Fruit fly (Drosophila melanogaster) whole organism, adult: ENCODE data around the gene Drsl4.
A peak's percentile ranks its signal among the peaks of the same experiment; 100 is the strongest.

Experiments
- CG33017 ChIP-seq: fragments of 200-800 bp; sonication (Bioruptor generic); optimal IDR thresholded peaks from 2 replicates; lab custom pipeline; 2018; ENCODE audit warnings: missing biosample characterization, mild to moderate bottlenecking, missing genetic modification characterization, moderate library complexity
- CG5204 ChIP-seq: fragments of 200-800 bp; sonication (Bioruptor generic); optimal IDR thresholded peaks from 2 replicates; lab custom pipeline; 2016; ENCODE audit warnings: missing biosample characterization, missing genetic modification characterization
- Mnt ChIP-seq: fragments of 200-800 bp; sonication (Bioruptor generic); optimal IDR thresholded peaks from 2 replicates; lab custom pipeline; 2016; ENCODE audit warnings: missing biosample characterization, mild to moderate bottlenecking, missing genetic modification characterization
- cic ChIP-seq: fragments of 200-800 bp; sonication (Bioruptor generic); optimal IDR thresholded peaks from 2 replicates; lab custom pipeline; 2017; ENCODE audit warnings: missing biosample characterization, mild to moderate bottlenecking, missing genetic modification characterization, moderate library complexity
- kay ChIP-seq: fragments of 200-800 bp; sonication (Bioruptor generic); peaks from one replicate; lab custom pipeline; 2016; ENCODE audit warnings: missing biosample characterization, missing genetic modification characterization, borderline replicate concordance
- tj ChIP-seq: fragments of 200-800 bp; sonication (Bioruptor generic); optimal IDR thresholded peaks from 3 replicates; lab custom pipeline; 2017; ENCODE audit warnings: missing biosample characterization, mild to moderate bottlenecking, missing genetic modification characterization, moderate library complexity
- toe ChIP-seq: fragments of 200-800 bp; sonication (Bioruptor generic); optimal IDR thresholded peaks from 2 replicates; lab custom pipeline; 2016; ENCODE audit warnings: missing biosample characterization, missing genetic modification characterization

- no peak for TF ChIP-seq tj
- peak; percentile 39 for TF ChIP-seq kay
- TF ChIP-seq CG33017 (tag; lab: Kevin White, UChicago) = no peak
- no peak for TF ChIP-seq cic
- TF ChIP-seq toe (GFP tag; lab: Kevin White, UChicago) = no peak
- TF ChIP-seq Mnt (GFP tag; lab: Kevin White, UChicago) = no peak
- TF ChIP-seq CG5204 (GFP tag; lab: Kevin White, UChicago) = no peak
These were observed 27.0 kb upstream of the Drsl4 start for dm6 chr3L:3288414-3288813.
